Fruit fly (Drosophila melanogaster) whole organism: ENCODE measurements around the gene CG7367.

Experiments
- CG8478 ChIP-seq: fragments of >200 bp; optimal IDR thresholded peaks from 2 replicates; lab custom pipeline; 2018; ENCODE audit warnings: inconsistent platforms
- Dll ChIP-seq: fragments of >200 bp; optimal IDR thresholded peaks from 2 replicates; lab custom pipeline; 2017
- EcR ChIP-seq, 2 experiments: fragments of >200 bp; optimal IDR thresholded peaks; 2 replicates each; lab custom pipeline; 2017; ENCODE audit warnings: missing biosample characterization in 2 of 2, missing genetic modification characterization in 2 of 2, missing genetic modification reagents in 2 of 2
- pan ChIP-seq: fragments of >200 bp; optimal IDR thresholded peaks from 2 replicates; lab custom pipeline; 2017
- psq ChIP-seq: fragments of >200 bp; optimal IDR thresholded peaks from 2 replicates; lab custom pipeline; 2017
- usp ChIP-seq: fragments of >200 bp; optimal IDR thresholded peaks from 2 replicates; lab custom pipeline; 2017; ENCODE audit warnings: missing biosample characterization, missing genetic modification characterization, mixed read lengths

- TF ChIP-seq CG8478 (no peak), EcR (GFP tag; optimal IDR thresholded peaks at IDR 0.05; lab: Kevin White, UChicago) (no peak), psq (lab: Kevin White, UChicago) (no peak), usp (GFP tag; lab: Kevin White, UChicago) (no peak), pan (lab: Kevin White, UChicago) (no peak), Dll (no peak)
Observed at dm6 chr2L:8042645-8043281, 3.2 kb upstream of the CG7367 start, which contains the start of gene RpL36A.
